Worm (Caenorhabditis elegans) whole organism, L4 larva: ENCODE measurements around the gene fbxb-45.

ENCODE experiments used
- F10B5.3 ChIP-seq: sonication (generic microtip); optimal IDR thresholded peaks from 2 replicates; lab custom pipeline; 2016; ENCODE audit warnings: mild to moderate bottlenecking, missing genetic modification characterization, missing compliant biosample characterization
- F26F4.8 ChIP-seq: fragments of 200-800 bp; sonication (Bioruptor generic); conservative IDR thresholded peaks from 2 replicates; pipeline ENCODE4 v1.3.6; 2022; ENCODE audit warnings: missing genetic modification characterization, missing compliant biosample characterization
- T26A8.4 ChIP-seq: fragments of 200-800 bp; sonication (Bioruptor generic); IDR thresholded peaks from 2 replicates; pipeline ENCODE4 v1.3.6; 2022; ENCODE audit warnings: missing genetic modification characterization, missing compliant biosample characterization
- Y105C5A.15 ChIP-seq: fragments of 200-800 bp; sonication (Bioruptor generic); IDR thresholded peaks from 2 replicates; pipeline ENCODE4 v1.3.6; 2022; ENCODE audit warnings: missing genetic modification characterization, missing compliant biosample characterization
- ZK337.2 ChIP-seq: fragments of 200-800 bp; sonication (Bioruptor generic); IDR thresholded peaks from 2 replicates; pipeline ENCODE4 v1.3.6; 2022; ENCODE audit warnings: missing genetic modification reagents, missing genetic modification characterization, missing compliant biosample characterization
- aha-1 ChIP-seq: fragments of 150-350 bp; peaks from one replicate; lab custom pipeline; 2014; ENCODE audit warnings: missing biosample characterization, missing genetic modification characterization
- ama-1 ChIP-seq: fragments of 150-350 bp; optimal IDR thresholded peaks from 2 replicates; lab custom pipeline; 2014; ENCODE audit warnings: inconsistent platforms, mixed read lengths
- arid-1 ChIP-seq: fragments of 200-800 bp; sonication (Bioruptor generic); conservative IDR thresholded peaks from 2 replicates; pipeline ENCODE4 v1.3.6; 2022; ENCODE audit warnings: missing genetic modification reagents, missing genetic modification characterization, missing compliant biosample characterization
- ceh-20 ChIP-seq: fragments of 200-800 bp; sonication (Bioruptor generic); IDR thresholded peaks from 2 replicates; pipeline ENCODE4 v1.3.6; 2022; ENCODE audit warnings: missing genetic modification reagents, missing genetic modification characterization, missing compliant biosample characterization
- ceh-32 ChIP-seq: sonication (generic microtip); optimal IDR thresholded peaks from 2 replicates; lab custom pipeline; 2016; ENCODE audit warnings: mild to moderate bottlenecking, missing genetic modification characterization, missing compliant biosample characterization; ENCODE audit not compliant: poor library complexity
- ceh-82 ChIP-seq: sonication (generic microtip); optimal IDR thresholded peaks from 2 replicates; lab custom pipeline; 2017; ENCODE audit warnings: missing biosample characterization, missing genetic modification characterization
- ctbp-1 ChIP-seq: fragments of 200-800 bp; sonication (Bioruptor generic); IDR thresholded peaks from 2 replicates; pipeline ENCODE4 v1.3.6; 2022; ENCODE audit warnings: missing genetic modification reagents, missing genetic modification characterization, missing compliant biosample characterization
- dmd-6 ChIP-seq: fragments of 200-800 bp; sonication (Bioruptor generic); IDR thresholded peaks from 2 replicates; pipeline ENCODE4 v1.3.6; 2022; ENCODE audit warnings: missing genetic modification reagents, missing genetic modification characterization, missing compliant biosample characterization
- duxl-1 ChIP-seq: sonication (generic microtip); optimal IDR thresholded peaks from 2 replicates; lab custom pipeline; 2016; ENCODE audit warnings: mild to moderate bottlenecking, missing genetic modification characterization, moderate library complexity, missing compliant biosample characterization; ENCODE audit not compliant: poor library complexity
- egl-27 ChIP-seq: sonication (generic microtip); optimal IDR thresholded peaks from 3 replicates; lab custom pipeline; 2017; ENCODE audit warnings: missing biosample characterization, missing genetic modification reagents, missing genetic modification characterization
- egl-43 ChIP-seq: fragments of 200-800 bp; sonication (Bioruptor generic); IDR thresholded peaks from 2 replicates; pipeline ENCODE4 v1.3.6; 2022; ENCODE audit warnings: missing genetic modification reagents, missing genetic modification characterization, missing compliant biosample characterization
- hif-1 ChIP-seq, 2 experiments: sonication (generic microtip); optimal IDR thresholded peaks; 2 replicates each; lab custom pipeline; 2016 to 2017; ENCODE audit warnings: missing compliant biosample characterization in 2 of 2, missing genetic modification characterization in 2 of 2, missing genetic modification reagents in 2 of 2, missing genotype in 2 of 2, mild to moderate bottlenecking in 1 of 2
- hmg-1.1 ChIP-seq: fragments of 200-800 bp; sonication (Bioruptor generic); IDR thresholded peaks from 2 replicates; pipeline ENCODE4 v1.3.6; 2022; ENCODE audit warnings: missing genetic modification reagents, missing genetic modification characterization, missing compliant biosample characterization
- jun-1 ChIP-seq: fragments of 150-350 bp; optimal IDR thresholded peaks from 2 replicates; lab custom pipeline; 2014; ENCODE audit warnings: missing biosample characterization, missing genetic modification reagents, missing genetic modification characterization
- lim-7 ChIP-seq: fragments of 200-800 bp; sonication (Bioruptor generic); IDR thresholded peaks from 2 replicates; pipeline ENCODE4 v1.3.6; 2022; ENCODE audit warnings: missing genetic modification characterization, missing compliant biosample characterization
- lin-13 ChIP-seq: fragments of 150-350 bp; optimal IDR thresholded peaks from 2 replicates; lab custom pipeline; 2014; ENCODE audit warnings: missing biosample characterization, missing genetic modification reagents, missing genetic modification characterization
- lin-38 ChIP-seq: fragments of 200-800 bp; sonication (Bioruptor generic); IDR thresholded peaks from 2 replicates; pipeline ENCODE4 v1.3.6; 2022; ENCODE audit warnings: missing genetic modification reagents, missing genetic modification characterization, missing compliant biosample characterization
- lsy-2 ChIP-seq, 2 experiments: fragments of 150-350 bp in 1 of 2; sonication (generic microtip) in 1 of 2; optimal IDR thresholded peaks; 2 replicates each; lab custom pipeline; 2014 to 2017; ENCODE audit warnings: missing biosample characterization in 2 of 2, missing genetic modification characterization in 2 of 2
- madf-9 ChIP-seq: fragments of 200-800 bp; sonication (Bioruptor generic); conservative IDR thresholded peaks from 2 replicates; pipeline ENCODE4 v1.3.6; 2022; ENCODE audit warnings: missing genetic modification reagents, missing genetic modification characterization, missing compliant biosample characterization
- mdt-29 ChIP-seq: fragments of 200-800 bp; sonication (Bioruptor generic); IDR thresholded peaks from 2 replicates; pipeline ENCODE4 v1.3.6; 2022; ENCODE audit warnings: missing genetic modification reagents, missing genetic modification characterization, missing compliant biosample characterization
- mep-1 ChIP-seq: fragments of 150-350 bp; sonication (generic microtip); optimal IDR thresholded peaks from 3 replicates; lab custom pipeline; 2014; ENCODE audit warnings: missing biosample characterization, missing genetic modification characterization
- mes-2 ChIP-seq: sonication (generic microtip); optimal IDR thresholded peaks from 2 replicates; lab custom pipeline; 2016; ENCODE audit warnings: missing genotype, mild to moderate bottlenecking, missing genetic modification characterization, missing compliant biosample characterization; ENCODE audit not compliant: poor library complexity, severe bottlenecking
- mxl-3 ChIP-seq: fragments of 200-800 bp; sonication (Bioruptor generic); optimal IDR thresholded peaks from 2 replicates; lab custom pipeline; 2018; ENCODE audit warnings: mild to moderate bottlenecking, missing genetic modification characterization, missing compliant biosample characterization
- nhr-111 ChIP-seq: fragments of 200-800 bp; sonication (Bioruptor generic); optimal IDR thresholded peaks from 2 replicates; lab custom pipeline; 2018; ENCODE audit warnings: mild to moderate bottlenecking, missing genetic modification characterization, missing compliant biosample characterization
- nhr-28 ChIP-seq: fragments of 150-350 bp; optimal IDR thresholded peaks from 2 replicates; lab custom pipeline; 2014; ENCODE audit warnings: missing biosample characterization, missing genetic modification characterization
- nhr-48 ChIP-seq: sonication (generic microtip); optimal IDR thresholded peaks from 2 replicates; lab custom pipeline; 2016; ENCODE audit warnings: mild to moderate bottlenecking, missing genetic modification characterization, missing compliant biosample characterization
- pha-4 ChIP-seq, 2 experiments: fragments of 150-350 bp in 1 of 2; fragments of 200-800 bp in 1 of 2; sonication (Bioruptor generic) in 1 of 2; IDR thresholded peaks in 1 of 2; optimal IDR thresholded peaks in 1 of 2; 2 replicates each; pipeline versions ENCODE4 v1.3.6 to Lab custom; 2014 to 2022; ENCODE audit warnings: missing genetic modification characterization in 2 of 2, missing genetic modification reagents in 2 of 2, missing biosample characterization in 1 of 2, missing compliant biosample characterization in 1 of 2
- php-3 ChIP-seq: fragments of 200-800 bp; sonication (Bioruptor generic); IDR thresholded peaks from 2 replicates; pipeline ENCODE4 v1.3.6; 2022; ENCODE audit warnings: missing genetic modification reagents, missing genetic modification characterization, missing compliant biosample characterization
- pqm-1 ChIP-seq: sonication (generic microtip); optimal IDR thresholded peaks from 2 replicates; lab custom pipeline; 2017; ENCODE audit warnings: missing biosample characterization, missing genetic modification characterization
- saeg-2 ChIP-seq: fragments of 200-800 bp; sonication (Bioruptor generic); IDR thresholded peaks from 2 replicates; pipeline ENCODE4 v1.3.6; 2022; ENCODE audit warnings: missing genetic modification reagents, missing genetic modification characterization, missing compliant biosample characterization
- sdz-12 ChIP-seq: fragments of 200-800 bp; sonication (Bioruptor generic); optimal IDR thresholded peaks from 2 replicates; lab custom pipeline; 2018; ENCODE audit warnings: mild to moderate bottlenecking, missing genetic modification characterization, missing compliant biosample characterization
- set-16 ChIP-seq: fragments of 200-800 bp; sonication (Bioruptor generic); IDR thresholded peaks from 2 replicates; pipeline ENCODE4 v1.3.6; 2022; ENCODE audit warnings: missing genetic modification reagents, missing genetic modification characterization, missing compliant biosample characterization
- skn-1 ChIP-seq: fragments of 150-350 bp; optimal IDR thresholded peaks from 2 replicates; lab custom pipeline; 2014; ENCODE audit warnings: missing biosample characterization, missing genetic modification characterization
- snpc-4 ChIP-seq: fragments of 150-350 bp; optimal IDR thresholded peaks from 2 replicates; lab custom pipeline; 2014; ENCODE audit warnings: missing biosample characterization, missing genetic modification characterization
- spr-3 ChIP-seq: fragments of 200-800 bp; sonication (Bioruptor generic); optimal IDR thresholded peaks from 2 replicates; lab custom pipeline; 2018; ENCODE audit warnings: mild to moderate bottlenecking, missing genetic modification characterization, missing compliant biosample characterization
- tra-1 ChIP-seq: fragments of 200-800 bp; sonication (Bioruptor generic); IDR thresholded peaks from 2 replicates; pipeline ENCODE4 v1.3.6; 2022; ENCODE audit warnings: missing genetic modification reagents, missing genetic modification characterization, missing compliant biosample characterization
- unc-62 ChIP-seq, 3 experiments: fragments of 150-350 bp in 1 of 3; sonication (generic microtip); optimal IDR thresholded peaks in 2 of 3; peaks in 1 of 3; 1 replicate in 1 of 3; 2 replicates in 2 of 3; lab custom pipeline; 2014 to 2017; ENCODE audit warnings: missing biosample characterization in 3 of 3, missing genetic modification characterization in 3 of 3, missing genetic modification reagents in 3 of 3, missing genotype in 1 of 3
- zag-1 ChIP-seq: fragments of 150-350 bp; optimal IDR thresholded peaks from 2 replicates; lab custom pipeline; 2014; ENCODE audit warnings: missing biosample characterization, missing genetic modification characterization
- zfp-2 ChIP-seq: sonication (generic microtip); optimal IDR thresholded peaks from 2 replicates; lab custom pipeline; 2016; ENCODE audit warnings: mild to moderate bottlenecking, missing genetic modification characterization, missing compliant biosample characterization
- ztf-7 ChIP-seq: fragments of 150-350 bp; optimal IDR thresholded peaks from 2 replicates; lab custom pipeline; 2014; ENCODE audit warnings: missing biosample characterization, missing genetic modification characterization

fbxb-45 gene

ce11 chrII:1042227-1042626 is 1.6 kb downstream of the fbxb-45 start, which contains the start of gene fbxb-41:
Gene fbxb-41 (minus strand): TSS chrII:1042327.
- no peak for TF ChIP-seq arid-1
- TF ChIP-seq unc-62 (GFP tag; optimal IDR thresholded peaks at IDR 0.05 in 1 of 2; lab: Kevin White, UChicago) = peak in 1 of 2 experiments; percentile 35
- no peak for TF ChIP-seq unc-62 (tag; optimal IDR thresholded peaks at IDR 0.05; lab: Kevin White, UChicago)
- TF ChIP-seq hif-1 (tag; optimal IDR thresholded peaks at IDR 0.05; lab: Kevin White, UChicago) = no peak
- no peak for TF ChIP-seq nhr-111

DNA sequence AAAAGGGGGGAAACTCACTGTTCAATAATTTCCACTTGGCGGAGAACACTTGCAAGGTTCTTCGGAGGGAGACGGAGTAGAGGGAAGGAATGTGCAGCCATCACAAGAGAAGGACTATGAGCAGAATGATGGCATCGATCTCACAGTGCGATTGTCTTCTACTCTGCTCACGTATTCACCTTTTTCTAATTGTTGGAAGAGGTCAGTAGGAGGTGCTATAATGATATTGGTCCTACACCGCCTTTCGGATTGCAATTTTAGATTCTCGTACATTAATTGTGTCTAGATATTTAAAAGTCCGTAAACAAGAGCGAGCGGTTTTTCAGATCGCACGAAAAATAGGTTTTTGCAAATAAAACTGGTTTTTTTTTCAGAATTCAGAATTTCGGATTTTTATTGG is 3.4 kb downstream of the fbxb-45 start, which contains the start of gene fbxb-39:
TSS of gene fbxb-39 (minus strand) at position 101 of the 400 bp plus-strand sequence.
- TF ChIP-seq ceh-20 (GFP tag; lab: Robert Waterston, UW) (no peak), ama-1 (no peak), saeg-2 (GFP tag; lab: Robert Waterston, UW) (no peak), nhr-48 (no peak), zfp-2 (tag; lab: Kevin White, UChicago) (no peak), php-3 (GFP tag; lab: Robert Waterston, UW) (no peak), ceh-32 (no peak), dmd-6 (GFP tag; lab: Robert Waterston, UW) (no peak)

DNA sequence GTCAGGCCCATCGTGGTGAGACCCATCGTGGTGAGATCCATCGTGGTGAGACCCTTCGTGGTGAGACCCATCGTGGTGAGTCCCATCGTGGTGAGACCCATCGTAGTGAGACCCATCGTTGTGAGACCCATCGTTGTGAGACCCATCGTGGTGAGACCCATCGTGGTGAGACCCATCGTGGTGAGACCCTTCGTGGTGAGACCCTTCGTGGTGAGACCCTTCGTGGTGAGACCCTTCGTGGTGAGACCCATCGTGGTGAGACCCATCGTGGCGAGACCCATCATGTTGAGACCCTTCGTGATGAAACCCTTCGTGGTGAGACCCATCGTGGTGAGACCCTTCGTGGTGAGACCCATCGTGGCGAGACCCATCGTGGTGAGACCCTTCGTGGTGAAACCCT is 9.4 kb downstream of the fbxb-45 start:
- TF ChIP-seq set-16 (GFP tag; lab: Robert Waterston, UW) (peak; percentile 60; the same call in 1 of the 2 replicates), lim-7 (0 out of 2 replicates have a peak, but pooled peaks have one; percentile 57)
- TF ChIP-seq, all 104 proteins: peak for 2; not testable (repeated sequence) for 102

ce11 chrII:1028602-1029001 is 15.2 kb downstream of the fbxb-45 start, which contains the start of gene math-34:
Gene math-34 (plus strand): TSS chrII:1028972.
- no peak for TF ChIP-seq sdz-12 (GFP tag; lab: Kevin White, UChicago)
- no peak for TF ChIP-seq jun-1
- TF ChIP-seq mep-1 = no peak
- no peak for TF ChIP-seq snpc-4 (tag; lab: Kevin White, UChicago)
- no peak for TF ChIP-seq mxl-3 (GFP tag; lab: Kevin White, UChicago)
- TF ChIP-seq tra-1 = 0 out of 2 replicates have a peak, but pooled peaks have one; percentile 23
- TF ChIP-seq nhr-111 = no peak
- no peak for TF ChIP-seq zag-1 (tag; lab: Kevin White, UChicago)
- TF ChIP-seq egl-27 (tag; lab: Kevin White, UChicago) = no peak
- no peak for TF ChIP-seq set-16 (GFP tag; lab: Robert Waterston, UW)
- TF ChIP-seq F10B5.3 (tag; lab: Kevin White, UChicago) = no peak
- no peak for TF ChIP-seq aha-1 (tag; lab: Kevin White, UChicago)
- TF ChIP-seq lsy-2 (tag; optimal IDR thresholded peaks at IDR 0.05; lab: Kevin White, UChicago) = no peak
- TF ChIP-seq mes-2 (tag; lab: Kevin White, UChicago) = no peak
- no peak for TF ChIP-seq egl-43 (GFP tag; lab: Robert Waterston, UW)
- TF ChIP-seq lin-13 = no peak
- TF ChIP-seq skn-1 (tag; lab: Kevin White, UChicago) = no peak
- TF ChIP-seq Y105C5A.15 (GFP tag; lab: Robert Waterston, UW) = no peak
- no peak for TF ChIP-seq ctbp-1 (GFP tag; lab: Robert Waterston, UW)
- no peak for TF ChIP-seq F26F4.8 (GFP tag; lab: Robert Waterston, UW)
- no peak for TF ChIP-seq duxl-1 (tag; lab: Kevin White, UChicago)
- no peak for TF ChIP-seq lin-38
- TF ChIP-seq nhr-28 (tag; lab: Kevin White, UChicago) = peak; percentile 65
- TF ChIP-seq ceh-82 (tag; lab: Kevin White, UChicago) = no peak
- no peak for TF ChIP-seq ZK337.2 (GFP tag; lab: Robert Waterston, UW)
- TF ChIP-seq spr-3 (GFP tag; lab: Kevin White, UChicago) = no peak
- no peak for TF ChIP-seq ztf-7
- TF ChIP-seq hmg-1.1 = no peak
- no peak for TF ChIP-seq madf-9
- TF ChIP-seq unc-62 (GFP tag; optimal IDR thresholded peaks at IDR 0.05 in 1 of 2; lab: Kevin White, UChicago) = no peak
- TF ChIP-seq unc-62 (tag; optimal IDR thresholded peaks at IDR 0.05; lab: Kevin White, UChicago) = no peak
- TF ChIP-seq nhr-48 = no peak
- no peak for TF ChIP-seq mdt-29 (GFP tag; lab: Robert Waterston, UW)
- no peak for TF ChIP-seq T26A8.4 (GFP tag; lab: Robert Waterston, UW)
- TF ChIP-seq pha-4 (GFP tag; IDR thresholded peaks at IDR 0.05; lab: Robert Waterston, UW) = no peak
- no peak for TF ChIP-seq pha-4 (tag; optimal IDR thresholded peaks at IDR 0.05; lab: Kevin White, UChicago)
- TF ChIP-seq pqm-1 (tag; lab: Kevin White, UChicago) = peak; percentile 52
